Worm (Caenorhabditis elegans) whole organism, midembryonic: Measurements from ENCODE around the gene flp-34.

Source experiments
- T22C8.4 ChIP-seq: fragments of 200-800 bp; sonication (Bioruptor generic); IDR thresholded peaks from 2 replicates; pipeline ENCODE4 v1.3.6; 2022; ENCODE audit warnings: missing genetic modification characterization, missing compliant biosample characterization
- cog-1 ChIP-seq: sonication (generic microtip); optimal IDR thresholded peaks from 2 replicates; lab custom pipeline; 2016; ENCODE audit warnings: missing genetic modification characterization, missing compliant biosample characterization
- flt-1 ChIP-seq: fragments of 200-800 bp; sonication (Bioruptor generic); IDR thresholded peaks from 2 replicates; pipeline ENCODE4 v1.3.6; 2022; ENCODE audit warnings: missing genetic modification characterization, missing compliant biosample characterization
- ref-1 ChIP-seq: fragments of 200-800 bp; sonication (Bioruptor generic); conservative IDR thresholded peaks from 2 replicates; pipeline ENCODE4 v1.3.6; 2022; ENCODE audit warnings: missing genetic modification reagents, missing genetic modification characterization, missing compliant biosample characterization
- tab-1 ChIP-seq: fragments of 200-800 bp; sonication (Bioruptor generic); IDR thresholded peaks from 2 replicates; pipeline ENCODE4 v1.3.6; 2022; ENCODE audit warnings: missing genetic modification characterization, missing compliant biosample characterization
- ztf-29 ChIP-seq: fragments of 200-800 bp; sonication (Bioruptor generic); IDR thresholded peaks from 2 replicates; pipeline ENCODE4 v1.3.6; 2022; ENCODE audit warnings: missing genetic modification reagents, missing genetic modification characterization, missing compliant biosample characterization

ce11 chrV:1038074-1038473, 4.9 kb upstream of the flp-34 start:
- no peak for TF ChIP-seq tab-1
- no peak for TF ChIP-seq ref-1 (GFP tag; lab: Robert Waterston, UW)
- no peak for TF ChIP-seq flt-1 (GFP tag; lab: Robert Waterston, UW)
- no peak for TF ChIP-seq ztf-29 (GFP tag; lab: Robert Waterston, UW)
- TF ChIP-seq T22C8.4 (GFP tag; lab: Robert Waterston, UW) = no peak
- no peak for TF ChIP-seq cog-1 (tag; lab: Kevin White, UChicago)
